Fruit fly (Drosophila melanogaster): ENCODE results near the gene CG10853.

Gene CG10853

DNA sequence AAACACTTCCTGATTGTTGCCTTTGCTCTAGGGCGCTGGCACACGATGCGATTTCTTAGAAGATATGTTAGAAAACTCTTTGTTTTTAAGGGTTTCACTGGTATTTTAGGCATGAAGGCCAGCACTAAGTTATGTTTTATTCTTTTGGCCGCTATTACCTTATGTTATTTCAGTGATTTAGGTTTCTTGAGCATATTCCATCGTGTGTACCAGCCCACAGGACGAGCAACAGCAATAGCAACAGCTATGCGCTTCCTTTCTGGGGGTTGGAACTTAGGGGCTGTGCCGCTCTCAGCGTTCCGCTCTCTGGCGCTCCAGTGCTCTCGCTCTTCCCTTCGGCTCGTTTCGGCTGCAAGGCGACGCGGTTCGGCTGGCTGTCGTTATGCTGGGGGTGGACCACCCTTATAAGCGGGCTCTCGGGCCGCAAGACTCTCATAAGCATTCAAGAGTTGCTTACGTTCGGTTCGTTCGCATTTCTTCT, 35.8 kb downstream of the CG10853 start, which contains the start of gene scrt (continued):
- TF ChIP-seq CG13287 (GFP tag; IDR thresholded peaks at IDR 0.05; ENCODE audit: partially characterized antibody) (peak; percentile 66), CG4282 (GFP tag; optimal IDR thresholded peaks at IDR 0.05) (no peak), HLH3B (GFP tag; IDR thresholded peaks at IDR 0.05) (0 out of 2 replicates have a peak, but pooled peaks have one; percentile 35), CG12071 (GFP tag; optimal IDR thresholded peaks at IDR 0.05) (no peak), sisA (GFP tag; IDR thresholded peaks at IDR 0.05) (peak; percentile 59; the same call in 1 of the 2 replicates), chinmo (GFP tag; IDR thresholded peaks at IDR 0.05; ENCODE audit: partially characterized antibody) (no peak), tup (GFP tag; optimal IDR thresholded peaks at IDR 0.05) (no peak), CG10543 (GFP tag; optimal IDR thresholded peaks at IDR 0.05) (peak; percentile 38), CG6272 (GFP tag; IDR thresholded peaks at IDR 0.05) (no peak), CG18262 (tag; optimal IDR thresholded peaks at IDR 0.05) (peak; percentile 62), pnt (GFP tag; optimal IDR thresholded peaks at IDR 0.05) (no peak), CG4820 (GFP tag; optimal IDR thresholded peaks at IDR 0.05) (no peak), kay (GFP tag; optimal IDR thresholded peaks at IDR 0.05) (peak; percentile 3), row (GFP tag; IDR thresholded peaks at IDR 0.05) (peak; percentile 84), CG10654 (GFP tag; optimal IDR thresholded peaks at IDR 0.05) (no peak), CG15514 (GFP tag; optimal IDR thresholded peaks at IDR 0.05) (no peak), dpn (GFP tag; optimal IDR thresholded peaks at IDR 0.05) (peak in 1 of 2 experiments; percentile 9), mam (GFP tag; optimal IDR thresholded peaks at IDR 0.05) (no peak), schlank (tag; optimal IDR thresholded peaks at IDR 0.05) (no peak), sens (GFP tag) (peak; percentile 90), Ets97D (GFP tag; optimal IDR thresholded peaks at IDR 0.05) (peak; percentile 21), D19A (tag; optimal IDR thresholded peaks at IDR 0.05) (peak; percentile 12), oc (tag; optimal IDR thresholded peaks at IDR 0.05) (no peak), zfh1 (GFP tag; IDR thresholded peaks at IDR 0.05) (peak; percentile 76), CG32767 (GFP tag; IDR thresholded peaks at IDR 0.05) (peak; percentile 41; the same call in 1 of the 2 replicates), Antp (GFP tag; optimal IDR thresholded peaks at IDR 0.05) (peak; percentile 4), CG14014 (GFP tag; IDR thresholded peaks at IDR 0.05) (no peak), Spps (tag; optimal IDR thresholded peaks at IDR 0.05) (no peak), CG9817 (tag; optimal IDR thresholded peaks at IDR 0.05) (peak; percentile 11), yki (optimal IDR thresholded peaks at IDR 0.05) (peak; percentile 51), CG12236 (GFP tag; optimal IDR thresholded peaks at IDR 0.05) (no peak), Fer2 (tag; optimal IDR thresholded peaks at IDR 0.05) (no peak), Sry-δ (GFP tag; optimal IDR thresholded peaks at IDR 0.05) (no peak), CG8388 (GFP tag; optimal IDR thresholded peaks at IDR 0.05) (peak; percentile 3), CG31224 (GFP tag; IDR thresholded peaks at IDR 0.05) (no peak), CG14050 (GFP tag; IDR thresholded peaks at IDR 0.05) (peak; percentile 18; the same call in 1 of the 3 replicates), wdn (GFP tag; IDR thresholded peaks at IDR 0.05) (no peak), CG13123 (GFP tag; optimal IDR thresholded peaks at IDR 0.05) (no peak), Bdp1 (GFP tag; optimal IDR thresholded peaks at IDR 0.05) (peak; percentile 21), CG6689 (GFP tag; IDR thresholded peaks at IDR 0.05) (no peak), bcd (GFP tag; optimal IDR thresholded peaks at IDR 0.05) (peak; percentile 33), nerfin-2 (GFP tag; IDR thresholded peaks at IDR 0.05; ENCODE audit: partially characterized antibody) (no peak), pho (GFP tag; optimal IDR thresholded peaks at IDR 0.05) (peak; percentile 34), CG17612 (GFP tag; IDR thresholded peaks at IDR 0.05) (no peak), dmrt99B (tag; optimal IDR thresholded peaks at IDR 0.05) (peak; percentile 43), so (GFP tag; IDR thresholded peaks at IDR 0.05) (peak; percentile 25; the same call in 1 of the 3 replicates), ara (GFP tag; IDR thresholded peaks at IDR 0.05) (peak; percentile 79), tio (GFP tag; optimal IDR thresholded peaks at IDR 0.05) (no peak), jumu (GFP tag; optimal IDR thresholded peaks at IDR 0.05) (no peak), wek (GFP tag; optimal IDR thresholded peaks at IDR 0.05) (no peak), Ssrp (tag; optimal IDR thresholded peaks at IDR 0.05) (peak; percentile 48), da (GFP tag; optimal IDR thresholded peaks at IDR 0.05) (no peak)
